Fruit fly (Drosophila melanogaster): ENCODE data around the gene CG4558.
A peak's percentile ranks its signal among the peaks of the same experiment; 100 is the strongest.

Gene CG4558

dm6 chrX:6861523-6862077, 12.0 kb downstream of the CG4558 start (continued):
- TF ChIP-seq CG12659 (GFP tag; optimal IDR thresholded peaks at IDR 0.05) (peak; percentile 44), Drgx (GFP tag; IDR thresholded peaks at IDR 0.05) (peak; percentile 84), MTF-1 (GFP tag; optimal IDR thresholded peaks at IDR 0.05; ENCODE audit: borderline replicate concordance) (no peak), Gsc (GFP tag; IDR thresholded peaks at IDR 0.05) (no peak), prd (optimal IDR thresholded peaks at IDR 0.05) (no peak), prd (GFP tag; IDR thresholded peaks at IDR 0.05) (peak; percentile 74), Camta (GFP tag; optimal IDR thresholded peaks at IDR 0.05) (no peak), sens (GFP tag) (peak; percentile 84), org-1 (GFP tag; optimal IDR thresholded peaks at IDR 0.05) (peak; percentile 24), repo (GFP tag; optimal IDR thresholded peaks at IDR 0.05) (no peak), Aef1 (GFP tag; IDR thresholded peaks at IDR 0.05) (peak; percentile 71; the same call in 2 of the 3 replicates), CG11085 (GFP tag; IDR thresholded peaks at IDR 0.05) (0 out of 2 replicates have a peak, but pooled peaks have one; percentile 12), CG12071 (GFP tag; optimal IDR thresholded peaks at IDR 0.05) (peak; percentile 6), dpn (GFP tag; optimal IDR thresholded peaks at IDR 0.05) (peak; percentile 21 to 38), Hey (tag; optimal IDR thresholded peaks at IDR 0.05) (peak; percentile 52), CG11560 (tag; IDR thresholded peaks at IDR 0.05) (0 out of 3 replicates have a peak, but pooled peaks have one; percentile 36), fd3F (GFP tag; optimal IDR thresholded peaks at IDR 0.05) (peak; percentile 63), CG7963 (GFP tag; IDR thresholded peaks at IDR 0.05; ENCODE audit: partially characterized antibody) (no peak), CG6689 (GFP tag; IDR thresholded peaks at IDR 0.05) (peak; percentile 63), CG13287 (GFP tag; IDR thresholded peaks at IDR 0.05; ENCODE audit: partially characterized antibody) (peak; percentile 41; the same call in 1 of the 2 replicates), CG4820 (GFP tag; optimal IDR thresholded peaks at IDR 0.05) (no peak), toy (GFP tag; IDR thresholded peaks at IDR 0.05) (peak; percentile 38; the same call in 1 of the 2 replicates), hth (optimal IDR thresholded peaks at IDR 0.05) (no peak), CG10147 (GFP tag; optimal IDR thresholded peaks at IDR 0.05) (peak; percentile 56), CG13424 (tag; optimal IDR thresholded peaks at IDR 0.05) (peak; percentile 60), vvl (GFP tag; IDR thresholded peaks at IDR 0.05) (peak; percentile 63), ranshi (GFP tag; IDR thresholded peaks at IDR 0.05) (peak; percentile 66), da (GFP tag; optimal IDR thresholded peaks at IDR 0.05) (no peak), rib (GFP tag; IDR thresholded peaks at IDR 0.05) (peak; percentile 86), tgo (GFP tag; IDR thresholded peaks at IDR 0.05) (peak; percentile 68; the same call in 2 of the 3 replicates), Fer2 (tag; optimal IDR thresholded peaks at IDR 0.05) (peak; percentile 22), CG9876 (GFP tag; optimal IDR thresholded peaks at IDR 0.05) (no peak), CG17359 (tag; optimal IDR thresholded peaks at IDR 0.05) (peak; percentile 65), ato (GFP tag; IDR thresholded peaks at IDR 0.05; ENCODE audit: partially characterized antibody) (no peak), Doc2 (GFP tag; IDR thresholded peaks at IDR 0.05) (no peak), CG8924 (tag; optimal IDR thresholded peaks at IDR 0.05) (peak; percentile 55), slbo (GFP tag; IDR thresholded peaks at IDR 0.05) (peak; percentile 74), CG2889 (GFP tag; IDR thresholded peaks at IDR 0.05) (peak; percentile 67; the same call in 1 of the 3 replicates), nmo (GFP tag; optimal IDR thresholded peaks at IDR 0.05) (peak; percentile 52), Scr (GFP tag; IDR thresholded peaks at IDR 0.05; ENCODE audit: partially characterized antibody) (peak; percentile 45), sd (tag; optimal IDR thresholded peaks at IDR 0.05) (peak; percentile 77), gem (tag; optimal IDR thresholded peaks at IDR 0.05) (peak; percentile 72), CG8281 (tag; optimal IDR thresholded peaks at IDR 0.05) (peak; percentile 12), B-H1 (GFP tag; IDR thresholded peaks at IDR 0.05) (peak; percentile 38; the same call in 1 of the 3 replicates), dmrt99B (tag; optimal IDR thresholded peaks at IDR 0.05) (peak; percentile 66), CG18764 (GFP tag; optimal IDR thresholded peaks at IDR 0.05) (no peak), CG10321 (GFP tag; IDR thresholded peaks at IDR 0.05) (peak; percentile 86), CG15601 (tag; optimal IDR thresholded peaks at IDR 0.05) (no peak), ken (GFP tag; IDR thresholded peaks at IDR 0.05) (0 out of 3 replicates have a peak, but pooled peaks have one; percentile 49), CG17385 (GFP tag; optimal IDR thresholded peaks at IDR 0.05) (peak; percentile 37)

All from whole organism, embryonic.